Worm (Caenorhabditis elegans) whole organism, midembryonic: ENCODE data around the gene W01D2.6.

Source experiments
- T22C8.4 ChIP-seq: fragments of 200-800 bp; sonication (Bioruptor generic); IDR thresholded peaks from 2 replicates; pipeline ENCODE4 v1.3.6; 2022; ENCODE audit warnings: missing genetic modification characterization, missing compliant biosample characterization
- cog-1 ChIP-seq: sonication (generic microtip); optimal IDR thresholded peaks from 2 replicates; lab custom pipeline; 2016; ENCODE audit warnings: missing genetic modification characterization, missing compliant biosample characterization
- flt-1 ChIP-seq: fragments of 200-800 bp; sonication (Bioruptor generic); IDR thresholded peaks from 2 replicates; pipeline ENCODE4 v1.3.6; 2022; ENCODE audit warnings: missing genetic modification characterization, missing compliant biosample characterization
- tab-1 ChIP-seq: fragments of 200-800 bp; sonication (Bioruptor generic); IDR thresholded peaks from 2 replicates; pipeline ENCODE4 v1.3.6; 2022; ENCODE audit warnings: missing genetic modification characterization, missing compliant biosample characterization

DNA sequence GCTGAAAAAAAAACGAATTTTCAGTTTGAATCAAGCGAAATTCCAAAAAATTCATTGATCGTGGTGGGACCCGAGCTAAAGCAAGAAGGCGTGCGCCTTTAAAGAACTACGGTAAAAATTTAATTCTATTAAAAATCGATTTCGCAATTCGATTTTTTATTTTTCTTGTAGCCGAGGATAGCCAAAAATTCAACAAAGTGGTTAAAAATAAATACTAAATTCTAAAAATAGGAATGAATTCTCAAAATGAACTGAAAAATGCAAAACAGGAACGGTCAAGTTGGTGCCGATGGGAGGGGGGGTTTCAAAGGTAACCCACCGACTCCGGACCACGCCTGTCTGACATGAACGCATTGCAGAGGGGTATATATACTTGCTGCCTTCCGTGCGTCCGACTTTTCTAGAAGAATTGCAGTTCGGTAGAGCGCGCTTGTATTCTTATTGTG, 7.7 kb upstream of the W01D2.6 start:
- TF ChIP-seq flt-1 (GFP tag; lab: Robert Waterston, UW) = peak; percentile 85
- no peak for TF ChIP-seq T22C8.4 (GFP tag; lab: Robert Waterston, UW)
- no peak; the same call in 1 of the 2 replicates for TF ChIP-seq tab-1
- no peak for TF ChIP-seq cog-1
